Worm (Caenorhabditis elegans) whole organism, late embryonic: ENCODE measurements around the gene C33H5.1.

Experiments used
- ceh-24 ChIP-seq: sonication (generic microtip); optimal IDR thresholded peaks from 2 replicates; lab custom pipeline; 2016; ENCODE audit warnings: mild to moderate bottlenecking, missing genetic modification characterization, missing compliant biosample characterization
- dmd-4 ChIP-seq: sonication (generic microtip); optimal IDR thresholded peaks from 2 replicates; lab custom pipeline; 2016; ENCODE audit warnings: borderline replicate concordance, missing genetic modification characterization, missing compliant biosample characterization
- gmeb-2 ChIP-seq: sonication (generic microtip); optimal IDR thresholded peaks from 2 replicates; lab custom pipeline; 2016; ENCODE audit warnings: missing genetic modification characterization, inconsistent platforms, missing compliant biosample characterization
- hlh-6 ChIP-seq: sonication (generic microtip); optimal IDR thresholded peaks from 2 replicates; lab custom pipeline; 2016; ENCODE audit warnings: missing genotype, missing genetic modification characterization, missing compliant biosample characterization
- sox-2 ChIP-seq: fragments of 200-800 bp; sonication (Bioruptor generic); IDR thresholded peaks from 2 replicates; pipeline ENCODE4 v1.3.6; 2022; ENCODE audit warnings: missing genetic modification reagents, missing genetic modification characterization, missing compliant biosample characterization
- ttx-3 ChIP-seq: sonication (generic microtip); optimal IDR thresholded peaks from 2 replicates; lab custom pipeline; 2016; ENCODE audit warnings: missing genetic modification reagents, missing genetic modification characterization, missing compliant biosample characterization
- unc-55 ChIP-seq: sonication (generic microtip); optimal IDR thresholded peaks from 2 replicates; lab custom pipeline; 2017; ENCODE audit warnings: missing biosample characterization, missing genetic modification reagents, missing genetic modification characterization

- TF ChIP-seq hlh-6 (tag; lab: Kevin White, UChicago) (no peak), unc-55 (GFP tag; lab: Kevin White, UChicago) (no peak), dmd-4 (tag; lab: Kevin White, UChicago) (no peak), ttx-3 (tag; lab: Kevin White, UChicago) (no peak), ceh-24 (tag; lab: Kevin White, UChicago) (no peak), sox-2 (GFP tag; lab: Robert Waterston, UW) (no peak), gmeb-2 (tag; lab: Kevin White, UChicago) (no peak)
These were observed 4.0 kb downstream of the C33H5.1 start, which contains the start of gene zgpa-1 for ce11 chrIV:7812709-7813108.
